Fruit fly (Drosophila melanogaster) whole organism, wandering third instar larva: ENCODE results near the gene spri.

Experiments used
- Abd-B ChIP-seq: fragments of >200 bp; optimal IDR thresholded peaks from 2 replicates; lab custom pipeline; 2017; ENCODE audit warnings: missing biosample characterization, missing genetic modification characterization
- CG32264 ChIP-seq: fragments of 200-800 bp; sonication (Bioruptor generic); optimal IDR thresholded peaks from 2 replicates; lab custom pipeline; 2016; ENCODE audit warnings: missing biosample characterization, missing genetic modification characterization
- CG9705 ChIP-seq: fragments of 200-800 bp; sonication (Bioruptor generic); optimal IDR thresholded peaks from 2 replicates; lab custom pipeline; 2018; ENCODE audit warnings: missing biosample characterization, mild to moderate bottlenecking, missing genetic modification characterization
- CrebA ChIP-seq: fragments of 200-800 bp; sonication (Bioruptor generic); optimal IDR thresholded peaks from 2 replicates; lab custom pipeline; 2016; ENCODE audit warnings: missing biosample characterization, mild to moderate bottlenecking, missing genetic modification characterization, borderline replicate concordance
- Dfd ChIP-seq: fragments of >200 bp; optimal IDR thresholded peaks from 2 replicates; lab custom pipeline; 2017; ENCODE audit warnings: missing biosample characterization, missing genetic modification characterization
- Dif ChIP-seq: fragments of 200-275, 200-300 bp; sonication (Bioruptor generic); optimal IDR thresholded peaks from 2 replicates; lab custom pipeline; 2018; ENCODE audit warnings: missing biosample characterization, missing genetic modification characterization; ENCODE audit not compliant: partially characterized antibody
- GATAd ChIP-seq: sonication (Bioruptor generic); optimal IDR thresholded peaks from 2 replicates; lab custom pipeline; 2016; ENCODE audit warnings: missing biosample characterization, missing genetic modification characterization
- Hnf4 ChIP-seq: fragments of 200-800 bp; sonication (Bioruptor generic); optimal IDR thresholded peaks from 2 replicates; lab custom pipeline; 2016; ENCODE audit warnings: missing biosample characterization, mild to moderate bottlenecking, missing genetic modification characterization
- Hr78 ChIP-seq: fragments of >200 bp; optimal IDR thresholded peaks from 2 replicates; lab custom pipeline; 2017; ENCODE audit warnings: missing biosample characterization, missing genetic modification characterization
- Myc ChIP-seq: fragments of >200 bp; optimal IDR thresholded peaks from 2 replicates; lab custom pipeline; 2017
- OdsH ChIP-seq: fragments of 200-800 bp; sonication (Bioruptor generic); optimal IDR thresholded peaks from 2 replicates; lab custom pipeline; 2016; ENCODE audit warnings: missing biosample characterization, mild to moderate bottlenecking, missing genetic modification characterization
- Rel ChIP-seq, 2 experiments: fragments of 200-800 bp; sonication (Bioruptor generic) in 1 of 2; optimal IDR thresholded peaks; 2 replicates in 1 of 2; 3 replicates in 1 of 2; lab custom pipeline; 2016 to 2019; ENCODE audit warnings: mild to moderate bottlenecking in 2 of 2, missing biosample characterization in 2 of 2, missing genetic modification characterization in 2 of 2, moderate library complexity in 1 of 2
- Sp1 ChIP-seq: fragments of 200-800 bp; sonication (Bioruptor generic); optimal IDR thresholded peaks from 3 replicates; lab custom pipeline; 2019; ENCODE audit warnings: missing biosample characterization, mild to moderate bottlenecking, missing genetic modification characterization, moderate library complexity
- Vsx2 ChIP-seq: fragments of 200-300, 225-300 bp; sonication (Bioruptor generic); optimal IDR thresholded peaks from 2 replicates; lab custom pipeline; 2018; ENCODE audit warnings: missing biosample characterization, missing genetic modification characterization; ENCODE audit not compliant: partially characterized antibody
- brk ChIP-seq: fragments of 200-800 bp; sonication (Bioruptor generic); optimal IDR thresholded peaks from 2 replicates; lab custom pipeline; 2016; ENCODE audit warnings: missing biosample characterization, mild to moderate bottlenecking, missing genetic modification characterization
- dl ChIP-seq, 2 experiments: fragments of 175-275, 200-275 bp in 1 of 2; fragments of 200-275 bp in 1 of 2; sonication (Bioruptor generic); optimal IDR thresholded peaks; lab custom pipeline; 2018; ENCODE audit warnings: mild to moderate bottlenecking in 2 of 2, missing biosample characterization in 2 of 2, missing genetic modification characterization in 2 of 2, moderate library complexity in 2 of 2; ENCODE audit not compliant: partially characterized antibody in 2 of 2, insufficient read depth in 1 of 2
- dmrt93B ChIP-seq: fragments of 200-800 bp; sonication (Bioruptor generic); optimal IDR thresholded peaks from 2 replicates; lab custom pipeline; 2018; ENCODE audit warnings: missing biosample characterization, mild to moderate bottlenecking, missing genetic modification characterization
- dsf ChIP-seq: sonication (Bioruptor generic); optimal IDR thresholded peaks from 2 replicates; lab custom pipeline; 2016; ENCODE audit warnings: missing biosample characterization, missing genetic modification characterization, borderline replicate concordance
- foxo ChIP-seq, 2 experiments: fragments of 200-800 bp; sonication (Bioruptor generic); optimal IDR thresholded peaks; 2 replicates in 1 of 2; 3 replicates in 1 of 2; lab custom pipeline; 2016 to 2017; ENCODE audit warnings: missing biosample characterization in 2 of 2, missing genetic modification characterization in 2 of 2
- fru ChIP-seq: fragments of 200-800 bp; sonication (Bioruptor generic); optimal IDR thresholded peaks from 3 replicates; lab custom pipeline; 2016; ENCODE audit warnings: missing biosample characterization, mild to moderate bottlenecking, missing genetic modification characterization
- h ChIP-seq: fragments of 200-800 bp; sonication (Bioruptor generic); optimal IDR thresholded peaks from 3 replicates; lab custom pipeline; 2016; ENCODE audit warnings: missing biosample characterization, mild to moderate bottlenecking, missing genetic modification characterization
- jim ChIP-seq: fragments of 175-275, 200-325 bp; sonication (Bioruptor generic); optimal IDR thresholded peaks from 2 replicates; lab custom pipeline; 2016; ENCODE audit warnings: missing biosample characterization, mild to moderate bottlenecking, missing genetic modification characterization
- lola ChIP-seq: fragments of >200 bp; optimal IDR thresholded peaks from 2 replicates; lab custom pipeline; 2017; ENCODE audit warnings: missing biosample characterization, missing genetic modification characterization
- pan ChIP-seq: fragments of >200 bp; optimal IDR thresholded peaks from 2 replicates; lab custom pipeline; 2017
- psq ChIP-seq: fragments of 200-800 bp; sonication (Bioruptor generic); optimal IDR thresholded peaks from 3 replicates; lab custom pipeline; 2017; ENCODE audit warnings: missing biosample characterization, mild to moderate bottlenecking, missing genetic modification characterization, moderate library complexity
- rgr ChIP-seq: fragments of 200-800 bp; sonication (Bioruptor generic); optimal IDR thresholded peaks from 3 replicates; lab custom pipeline; 2016; ENCODE audit warnings: missing biosample characterization, mild to moderate bottlenecking, missing genetic modification characterization
- sage ChIP-seq: fragments of 200-800 bp; sonication (Bioruptor generic); optimal IDR thresholded peaks from 2 replicates; lab custom pipeline; 2016; ENCODE audit warnings: missing biosample characterization, mild to moderate bottlenecking, missing genetic modification characterization
- sv ChIP-seq: fragments of 200-800 bp; sonication (Bioruptor generic); optimal IDR thresholded peaks from 3 replicates; lab custom pipeline; 2016; ENCODE audit warnings: missing biosample characterization, missing genetic modification characterization
- usp ChIP-seq: fragments of >200 bp; optimal IDR thresholded peaks from 2 replicates; lab custom pipeline; 2017; ENCODE audit warnings: missing biosample characterization, missing genetic modification characterization
- woc ChIP-seq: sonication (Bioruptor generic); optimal IDR thresholded peaks from 2 replicates; lab custom pipeline; 2016; ENCODE audit warnings: missing biosample characterization, mild to moderate bottlenecking, missing genetic modification characterization

spri gene

DNA sequence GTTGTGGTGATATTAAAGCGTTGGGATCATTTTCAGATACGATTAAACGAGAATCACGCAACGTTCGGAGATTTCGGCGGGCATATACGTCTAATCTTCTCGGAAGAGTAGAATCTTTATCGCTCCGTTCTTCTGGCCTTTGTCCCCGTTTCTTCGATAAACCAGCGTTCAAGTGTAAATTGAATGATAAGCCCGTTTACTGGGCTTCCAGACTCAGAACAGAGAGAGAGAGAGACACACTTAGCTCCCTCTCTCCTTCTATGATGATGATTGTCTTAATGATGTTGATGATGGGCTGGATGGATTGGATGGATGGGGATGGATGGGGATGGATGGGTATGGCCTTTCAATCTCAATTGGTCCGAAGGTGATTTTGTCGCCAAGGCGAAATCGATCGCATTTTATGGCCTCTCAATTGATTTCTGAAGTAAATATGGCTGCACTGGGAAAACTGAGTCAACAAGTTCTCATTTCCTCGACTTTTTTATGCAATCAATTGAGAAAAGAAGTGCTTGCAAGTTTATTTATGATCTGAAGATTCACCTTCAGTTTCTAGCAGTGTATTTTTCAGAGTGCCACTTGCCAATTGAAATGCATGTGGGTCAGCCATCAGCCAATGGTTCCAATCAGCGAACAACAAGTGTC is 4.6 kb downstream of the spri start:
- TF ChIP-seq dl (GFP tag; optimal IDR thresholded peaks at IDR 0.05; lab: Kevin White, UChicago; ENCODE audit: insufficient read depth in 1 of 2, partially characterized antibody in 2 of 2) (no peak), dsf (GFP tag; lab: Kevin White, UChicago) (no peak), lola (GFP tag; lab: Kevin White, UChicago) (no peak), fru (GFP tag; lab: Kevin White, UChicago) (no peak), CG9705 (GFP tag; lab: Kevin White, UChicago) (no peak), sv (no peak), Vsx2 (GFP tag; lab: Kevin White, UChicago) (no peak)

DNA sequence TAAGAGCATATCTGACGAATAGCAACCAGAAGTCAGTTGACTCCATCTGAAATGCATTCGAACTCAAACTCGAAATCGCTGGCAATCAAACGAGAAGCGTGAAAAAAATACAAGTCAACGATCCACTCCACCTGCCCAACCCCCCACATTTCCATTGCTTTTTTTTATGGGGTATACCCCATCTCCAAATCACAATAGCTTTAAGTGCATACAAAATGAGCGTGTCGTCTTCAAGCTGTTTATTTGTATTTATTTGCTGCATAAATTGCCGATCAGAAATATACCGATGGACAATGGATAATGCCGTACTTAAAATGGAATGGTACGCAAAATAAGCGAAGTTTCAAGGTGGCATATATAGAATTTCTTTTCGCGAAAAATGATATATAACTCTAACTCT is 5.7 kb downstream of the spri start:
- TF ChIP-seq GATAd (GFP tag; lab: Kevin White, UChicago) (no peak), brk (no peak), Rel (GFP tag; optimal IDR thresholded peaks at IDR 0.05; lab: Kevin White, UChicago) (no peak), Rel (tag; optimal IDR thresholded peaks at IDR 0.05; lab: Kevin White, UChicago) (peak; percentile 53), Hnf4 (GFP tag; lab: Kevin White, UChicago) (no peak), foxo (GFP tag; optimal IDR thresholded peaks at IDR 0.05; lab: Kevin White, UChicago) (no peak)

DNA sequence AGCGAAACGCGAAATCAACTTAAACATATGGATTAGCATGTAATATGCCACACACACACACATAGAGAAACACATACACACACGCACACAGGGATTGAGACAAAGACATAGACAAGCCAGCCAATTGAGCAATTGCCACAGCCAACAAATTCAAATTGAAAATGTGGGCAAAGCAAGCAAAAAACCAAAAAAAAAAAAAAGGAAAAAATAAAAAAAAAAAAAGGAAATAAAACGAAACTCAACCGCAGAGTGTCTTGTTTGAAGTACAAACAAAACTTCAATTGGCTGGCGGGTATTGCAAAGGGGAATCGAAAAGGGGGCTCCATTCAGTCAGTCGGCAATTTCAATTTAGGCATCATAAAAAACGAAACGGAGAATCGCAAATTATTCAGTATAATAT is 7.4 kb downstream of the spri start:
- TF ChIP-seq rgr (GFP tag; lab: Kevin White, UChicago) (no peak), sage (GFP tag; lab: Kevin White, UChicago) (no peak), lola (GFP tag; lab: Kevin White, UChicago) (no peak), h (no peak), fru (GFP tag; lab: Kevin White, UChicago) (no peak), sv (no peak), Hnf4 (GFP tag; lab: Kevin White, UChicago) (no peak), dmrt93B (GFP tag; lab: Kevin White, UChicago) (no peak)

DNA sequence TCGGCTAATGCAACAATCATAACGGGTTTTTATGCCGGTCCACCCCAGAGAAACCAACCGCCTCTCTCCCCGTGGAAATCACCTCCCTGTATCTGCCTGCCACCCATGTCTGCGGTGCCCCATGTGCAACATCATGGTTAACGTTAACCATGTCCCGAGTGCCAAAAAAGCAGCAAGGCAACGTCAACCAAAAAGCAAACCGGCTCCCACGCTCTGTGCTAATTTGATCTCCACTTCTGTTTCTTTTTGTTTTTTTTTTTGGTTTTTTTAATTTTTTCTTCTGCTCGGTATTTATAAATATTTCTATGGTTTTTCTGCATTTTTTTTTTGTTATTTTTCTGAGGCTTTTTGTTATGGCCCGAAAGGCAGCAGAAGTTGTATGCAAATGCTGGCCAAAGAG is 8.2 kb downstream of the spri start:
- no peak for TF ChIP-seq Vsx2 (GFP tag; lab: Kevin White, UChicago)
- TF ChIP-seq GATAd (GFP tag; lab: Kevin White, UChicago) = no peak
- TF ChIP-seq Hr78 (GFP tag; lab: Kevin White, UChicago) = no peak
- no peak for TF ChIP-seq OdsH
- TF ChIP-seq CrebA (GFP tag; lab: Kevin White, UChicago) = no peak
- TF ChIP-seq lola (GFP tag; lab: Kevin White, UChicago) = no peak
- TF ChIP-seq woc = no peak

DNA sequence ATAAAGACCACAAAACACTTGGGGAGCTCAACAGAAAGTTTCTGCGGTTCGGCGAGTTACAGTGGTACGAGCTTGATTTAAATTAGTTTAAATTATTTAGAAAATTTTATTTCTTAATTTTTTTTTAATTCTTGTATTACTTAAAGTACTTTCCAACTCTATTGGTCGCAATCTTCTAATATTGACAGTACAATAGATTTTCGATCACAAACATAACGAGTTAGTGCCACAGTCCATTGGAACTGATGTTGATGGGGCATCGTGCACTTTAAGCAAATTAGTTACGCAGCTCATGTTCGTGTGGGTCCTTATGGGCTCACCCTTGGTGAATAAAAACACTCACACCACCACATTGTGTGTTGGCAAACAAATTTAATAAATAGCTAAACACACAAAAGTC is 11.7 kb downstream of the spri start:
- no peak for TF ChIP-seq Dfd
- TF ChIP-seq fru (GFP tag; lab: Kevin White, UChicago) = peak; percentile 27
- TF ChIP-seq h = peak; percentile 18
- TF ChIP-seq jim (GFP tag; lab: Kevin White, UChicago) = no peak
- TF ChIP-seq OdsH = no peak
- TF ChIP-seq dmrt93B (GFP tag; lab: Kevin White, UChicago) = no peak
- TF ChIP-seq Hr78 (GFP tag; lab: Kevin White, UChicago) = no peak
- TF ChIP-seq usp (GFP tag; lab: Kevin White, UChicago) = no peak
- peak; percentile 14 for TF ChIP-seq rgr (GFP tag; lab: Kevin White, UChicago)
- TF ChIP-seq Rel (GFP tag; optimal IDR thresholded peaks at IDR 0.05; lab: Kevin White, UChicago) = no peak
- no peak for TF ChIP-seq Rel (tag; optimal IDR thresholded peaks at IDR 0.05; lab: Kevin White, UChicago)
- TF ChIP-seq Hnf4 (GFP tag; lab: Kevin White, UChicago) = no peak
- no peak for TF ChIP-seq pan (lab: Kevin White, UChicago)
- no peak for TF ChIP-seq Sp1 (GFP tag; lab: Kevin White, UChicago)
- no peak for TF ChIP-seq Myc (lab: Kevin White, UChicago)
- peak in 1 of 2 experiments; percentile 5 for TF ChIP-seq foxo (GFP tag; optimal IDR thresholded peaks at IDR 0.05; lab: Kevin White, UChicago)
- no peak for TF ChIP-seq dsf (GFP tag; lab: Kevin White, UChicago)
- TF ChIP-seq CG32264 (GFP tag; lab: Kevin White, UChicago) = no peak
- TF ChIP-seq Dif (GFP tag; lab: Kevin White, UChicago) = no peak
- no peak for TF ChIP-seq Abd-B (GFP tag; lab: Kevin White, UChicago)
- no peak for TF ChIP-seq dl (GFP tag; optimal IDR thresholded peaks at IDR 0.05; lab: Kevin White, UChicago; ENCODE audit: insufficient read depth in 1 of 2, partially characterized antibody in 2 of 2)
- TF ChIP-seq sv = peak; percentile 7
- peak; percentile 5 for TF ChIP-seq psq (GFP tag; lab: Kevin White, UChicago)
- no peak for TF ChIP-seq woc
- TF ChIP-seq, all 38 proteins: peak for 6
